Fruit fly (Drosophila melanogaster) whole organism, embryonic: ENCODE measurements around the gene CG15506.

Experiments
- Antp ChIP-seq: fragments of 200-800 bp; sonication (Bioruptor generic); optimal IDR thresholded peaks from 3 replicates; lab custom pipeline; 2016; ENCODE audit warnings: missing biosample characterization, missing genetic modification characterization
- Bteb2 ChIP-seq: fragments of 200-800 bp; sonication (Bioruptor generic); optimal IDR thresholded peaks from 2 replicates; lab custom pipeline; 2016; ENCODE audit warnings: missing biosample characterization, missing genetic modification characterization
- CG1024 ChIP-seq: fragments of 200-800 bp; sonication (Bioruptor generic); IDR thresholded peaks from 2 replicates; pipeline ENCODE4 v1.3.6; 2022; ENCODE audit warnings: missing biosample characterization, missing genetic modification characterization
- CG10543 ChIP-seq: fragments of 200-800 bp; sonication (Bioruptor generic); optimal IDR thresholded peaks from 3 replicates; lab custom pipeline; 2017; ENCODE audit warnings: missing biosample characterization, mild to moderate bottlenecking, missing genetic modification characterization, moderate library complexity
- CG11504 ChIP-seq: fragments of 200-800 bp; sonication (Bioruptor generic); optimal IDR thresholded peaks from 3 replicates; lab custom pipeline; 2019; ENCODE audit warnings: missing biosample characterization, mild to moderate bottlenecking, missing genetic modification characterization, moderate library complexity
- CG13287 ChIP-seq: fragments of 200-800 bp; sonication (Bioruptor generic); IDR thresholded peaks from 2 replicates; pipeline ENCODE4 v1.3.6; 2022; ENCODE audit warnings: missing biosample characterization, missing genetic modification characterization; ENCODE audit not compliant: partially characterized antibody
- CG13624 ChIP-seq: fragments of 200-800 bp; sonication (Bioruptor generic); optimal IDR thresholded peaks from 2 replicates; lab custom pipeline; 2016; ENCODE audit warnings: missing biosample characterization, missing genetic modification characterization
- CG14050 ChIP-seq: fragments of 200-800 bp; sonication (Bioruptor generic); IDR thresholded peaks from 3 replicates; pipeline ENCODE4 v1.3.6; 2022; ENCODE audit warnings: missing biosample characterization, missing genetic modification characterization
- CG1603 ChIP-seq: fragments of 200-800 bp; sonication (Bioruptor generic); optimal IDR thresholded peaks from 2 replicates; lab custom pipeline; 2019; ENCODE audit warnings: missing biosample characterization, mild to moderate bottlenecking, missing genetic modification characterization, moderate library complexity
- CG17612 ChIP-seq: fragments of 200-800 bp; sonication (Bioruptor generic); IDR thresholded peaks from 2 replicates; pipeline ENCODE4 v1.3.6; 2022; ENCODE audit warnings: missing biosample characterization, missing genetic modification characterization
- CG34224 ChIP-seq: fragments of 200-800 bp; sonication (Bioruptor generic); IDR thresholded peaks from 3 replicates; pipeline ENCODE4 v1.3.6; 2022; ENCODE audit warnings: missing biosample characterization, missing genetic modification characterization; ENCODE audit not compliant: partially characterized antibody
- CG5245 ChIP-seq: fragments of 200-800 bp; sonication (Bioruptor generic); optimal IDR thresholded peaks from 3 replicates; lab custom pipeline; 2016; ENCODE audit warnings: missing biosample characterization, missing genetic modification characterization
- CG8924 ChIP-seq: fragments of 200-800 bp; optimal IDR thresholded peaks from 3 replicates; lab custom pipeline; 2019; ENCODE audit warnings: missing biosample characterization, mild to moderate bottlenecking, missing genetic modification characterization, moderate library complexity
- CG9215 ChIP-seq: fragments of 200-800 bp; sonication (Bioruptor generic); IDR thresholded peaks from 2 replicates; pipeline ENCODE4 v1.3.6; 2022; ENCODE audit warnings: missing biosample characterization, missing genetic modification characterization
- D19B ChIP-seq: fragments of 200-800 bp; sonication (Bioruptor generic); optimal IDR thresholded peaks from 2 replicates; lab custom pipeline; 2017; ENCODE audit warnings: missing biosample characterization, mild to moderate bottlenecking, missing genetic modification characterization
- Doc3 ChIP-seq: fragments of 200-800 bp; sonication (Bioruptor generic); IDR thresholded peaks from 3 replicates; pipeline ENCODE4 v1.3.6; 2022; ENCODE audit warnings: missing biosample characterization, missing genetic modification characterization; ENCODE audit not compliant: partially characterized antibody
- Dp ChIP-seq: fragments of 200-800 bp; sonication (Bioruptor generic); optimal IDR thresholded peaks from 2 replicates; lab custom pipeline; 2018; ENCODE audit warnings: missing biosample characterization, mild to moderate bottlenecking, missing genetic modification characterization, moderate library complexity
- Dref ChIP-seq: fragments of 200-800 bp; sonication (Bioruptor generic); IDR thresholded peaks from 2 replicates; pipeline ENCODE4 v1.3.6; 2022; ENCODE audit warnings: missing biosample characterization, missing genetic modification characterization
- E2f2 ChIP-seq: fragments of 200-800 bp; sonication (Bioruptor generic); IDR thresholded peaks from 2 replicates; pipeline ENCODE4 v1.3.6; 2022; ENCODE audit warnings: missing biosample characterization, missing genetic modification characterization
- Eip74EF ChIP-seq, 2 experiments: fragments of 200-800 bp in 1 of 2; fragments of >200 bp in 1 of 2; sonication (Bioruptor generic) in 1 of 2; optimal IDR thresholded peaks; 2 replicates each; lab custom pipeline; 2017 to 2019; ENCODE audit warnings: missing biosample characterization in 2 of 2, missing genetic modification characterization in 2 of 2, mild to moderate bottlenecking in 1 of 2, moderate library complexity in 1 of 2
- Ets97D ChIP-seq: fragments of 200-800 bp; sonication (Bioruptor generic); optimal IDR thresholded peaks from 3 replicates; lab custom pipeline; 2016; ENCODE audit warnings: missing biosample characterization, missing genetic modification characterization
- HmgZ ChIP-seq: fragments of 200-800 bp; sonication (Bioruptor generic); optimal IDR thresholded peaks from 2 replicates; lab custom pipeline; 2018; ENCODE audit warnings: missing biosample characterization, mild to moderate bottlenecking, missing genetic modification characterization
- Hr3 ChIP-seq: fragments of 200-800 bp; sonication (Bioruptor generic); optimal IDR thresholded peaks from 3 replicates; lab custom pipeline; 2016; ENCODE audit warnings: missing biosample characterization, missing genetic modification characterization
- Med ChIP-seq: fragments of 200-800 bp; sonication (Bioruptor generic); peaks from one replicate; lab custom pipeline; 2016; ENCODE audit warnings: missing biosample characterization, missing genetic modification characterization, mild to moderate bottlenecking, inconsistent platforms, moderate library complexity
- Myb ChIP-seq: fragments of 200-800 bp; sonication (Bioruptor generic); optimal IDR thresholded peaks from 2 replicates; lab custom pipeline; 2016; ENCODE audit warnings: missing biosample characterization, missing genetic modification characterization
- Opbp ChIP-seq: fragments of 200-800 bp; sonication (Bioruptor generic); IDR thresholded peaks from 3 replicates; pipeline ENCODE4 v1.3.6; 2022; ENCODE audit warnings: missing biosample characterization, missing genetic modification characterization; ENCODE audit not compliant: partially characterized antibody
- Pdp1 ChIP-seq, 2 experiments: fragments of 200-800 bp; sonication (Bioruptor generic); optimal IDR thresholded peaks; 3 replicates each; lab custom pipeline; 2016; ENCODE audit warnings: missing biosample characterization in 2 of 2, missing genetic modification characterization in 2 of 2, mild to moderate bottlenecking in 1 of 2, moderate library complexity in 1 of 2
- Rfx ChIP-seq: fragments of 200-800 bp; sonication (Bioruptor generic); IDR thresholded peaks from 2 replicates; pipeline ENCODE4 v1.3.6; 2022; ENCODE audit warnings: missing biosample characterization, missing genetic modification characterization
- Scr ChIP-seq: fragments of 200-800 bp; sonication (Bioruptor generic); IDR thresholded peaks from 2 replicates; pipeline ENCODE4 v1.3.6; 2022; ENCODE audit warnings: missing biosample characterization, missing genetic modification characterization; ENCODE audit not compliant: partially characterized antibody
- Sin3A ChIP-seq: fragments of >200 bp; optimal IDR thresholded peaks from 2 replicates; lab custom pipeline; 2018
- Sry-δ ChIP-seq: fragments of 200-800 bp; sonication (Bioruptor generic); optimal IDR thresholded peaks from 2 replicates; lab custom pipeline; 2016; ENCODE audit warnings: missing biosample characterization, missing genetic modification characterization
- YL-1 ChIP-seq: fragments of 200-800 bp; sonication (Bioruptor generic); optimal IDR thresholded peaks from 3 replicates; lab custom pipeline; 2017; ENCODE audit warnings: missing biosample characterization, mild to moderate bottlenecking, missing genetic modification characterization
- ash1 ChIP-seq: fragments of 200-800 bp; sonication (Bioruptor generic); optimal IDR thresholded peaks from 2 replicates; lab custom pipeline; 2018; ENCODE audit warnings: missing biosample characterization, mild to moderate bottlenecking, missing genetic modification characterization
- bbx ChIP-seq: fragments of 200-800 bp; sonication (Bioruptor generic); IDR thresholded peaks from 2 replicates; pipeline ENCODE4 v1.3.6; 2022; ENCODE audit warnings: missing biosample characterization, missing genetic modification characterization; ENCODE audit not compliant: partially characterized antibody
- gcm2 ChIP-seq: fragments of 200-800 bp; sonication (Bioruptor generic); optimal IDR thresholded peaks from 2 replicates; lab custom pipeline; 2016; ENCODE audit warnings: missing biosample characterization, missing genetic modification characterization
- hb ChIP-seq: fragments of 200-800 bp; sonication (Bioruptor generic); IDR thresholded peaks from 3 replicates; pipeline ENCODE4 v1.3.6; 2022; ENCODE audit warnings: missing biosample characterization, missing genetic modification characterization; ENCODE audit not compliant: partially characterized antibody
- ind ChIP-seq: fragments of 200-800 bp; sonication (Bioruptor generic); optimal IDR thresholded peaks from 3 replicates; lab custom pipeline; 2016; ENCODE audit warnings: missing biosample characterization, missing genetic modification characterization
- kah ChIP-seq: fragments of 200-800 bp; sonication (Bioruptor generic); optimal IDR thresholded peaks from 2 replicates; lab custom pipeline; 2018; ENCODE audit warnings: missing biosample characterization, mild to moderate bottlenecking, missing genetic modification characterization
- klu ChIP-seq: fragments of 200-800 bp; sonication (Bioruptor generic); IDR thresholded peaks from 2 replicates; pipeline ENCODE4 v1.3.6; 2022; ENCODE audit warnings: missing biosample characterization, missing genetic modification characterization
- nau ChIP-seq: fragments of 200-800 bp; sonication (Bioruptor generic); optimal IDR thresholded peaks from 3 replicates; lab custom pipeline; 2017; ENCODE audit warnings: missing biosample characterization, mild to moderate bottlenecking, missing genetic modification characterization, missing genetic modification reagents
- odd ChIP-seq: fragments of 200-800 bp; sonication (Bioruptor generic); optimal IDR thresholded peaks from 2 replicates; lab custom pipeline; 2017; ENCODE audit warnings: missing biosample characterization, mild to moderate bottlenecking, missing genetic modification characterization
- phol ChIP-seq: fragments of 200-800 bp; sonication (Bioruptor generic); optimal IDR thresholded peaks from 3 replicates; lab custom pipeline; 2018; ENCODE audit warnings: missing biosample characterization, mild to moderate bottlenecking, missing genetic modification characterization, moderate library complexity
- sens ChIP-seq: fragments of 200-800 bp; sonication (Bioruptor generic); peaks from one replicate; lab custom pipeline; 2016; ENCODE audit warnings: missing biosample characterization, missing genetic modification characterization
- tna ChIP-seq: fragments of 200-800 bp; sonication (Bioruptor generic); IDR thresholded peaks from 2 replicates; pipeline ENCODE4 v1.3.6; 2022; ENCODE audit warnings: missing biosample characterization, missing genetic modification characterization; ENCODE audit not compliant: partially characterized antibody
- unc-4 ChIP-seq: fragments of 200-800 bp; sonication (Bioruptor generic); IDR thresholded peaks from 2 replicates; pipeline ENCODE4 v1.3.6; 2022; ENCODE audit warnings: missing biosample characterization, missing genetic modification characterization; ENCODE audit not compliant: partially characterized antibody
- vnd ChIP-seq: fragments of 200-800 bp; sonication (Bioruptor generic); IDR thresholded peaks from 3 replicates; pipeline ENCODE4 v1.3.6; 2022; ENCODE audit warnings: missing biosample characterization, missing genetic modification characterization; ENCODE audit not compliant: partially characterized antibody
- yki ChIP-seq: fragments of >200 bp; optimal IDR thresholded peaks from 3 replicates; lab custom pipeline; 2018
- zen ChIP-seq: fragments of 200-800 bp; sonication (Bioruptor generic); optimal IDR thresholded peaks from 3 replicates; lab custom pipeline; 2018; ENCODE audit warnings: missing biosample characterization, mild to moderate bottlenecking, missing genetic modification characterization, moderate library complexity
- zen2 ChIP-seq: fragments of 200-800 bp; sonication (Bioruptor generic); IDR thresholded peaks from 3 replicates; pipeline ENCODE4 v1.3.6; 2022; ENCODE audit warnings: missing biosample characterization, missing genetic modification characterization; ENCODE audit not compliant: partially characterized antibody

CG15506 gene

dm6 chr3R:29724745-29725144 lies 6.3 kb downstream of the CG15506 start, which contains the start of the genes Naa40 and CG18731 (continued):
- TF ChIP-seq ash1 (GFP tag; lab: Kevin White, UChicago) (no peak), Dp (peak; percentile 75), phol (tag; lab: Kevin White, UChicago) (peak; percentile 18), CG1603 (tag; lab: Kevin White, UChicago) (peak; percentile 44), Opbp (peak; percentile 81; the same call in 2 of the 3 replicates), YL-1 (GFP tag; lab: Kevin White, UChicago) (peak; percentile 6), bbx (GFP tag; lab: Robert Waterston, UW) (peak; percentile 71), CG1024 (GFP tag; lab: Robert Waterston, UW) (no peak), CG13624 (GFP tag; lab: Kevin White, UChicago) (peak; percentile 3), Bteb2 (GFP tag; lab: Kevin White, UChicago) (no peak), unc-4 (GFP tag; lab: Robert Waterston, UW) (peak; percentile 78), Med (GFP tag; lab: Kevin White, UChicago) (peak; percentile 61), CG13287 (GFP tag; lab: Robert Waterston, UW) (peak; percentile 79), Dref (GFP tag; lab: Robert Waterston, UW) (peak; percentile 71), D19B (GFP tag; lab: Kevin White, UChicago) (no peak), sens (GFP tag; lab: Kevin White, UChicago) (peak; percentile 60), Sin3A (lab: Kevin White, UChicago) (peak; percentile 17), Sry-δ (peak; percentile 88), Scr (GFP tag; lab: Robert Waterston, UW) (peak; percentile 71), CG11504 (no peak), CG9215 (no peak)

dm6 chr3R:29725577-29726240 lies 7.2 kb downstream of the CG15506 start, which contains the start of gene Kul:
Gene Kul, plus strand, starts transcription at chr3R:29725830.
- TF ChIP-seq yki (no peak), zen (tag; lab: Kevin White, UChicago) (no peak), klu (GFP tag; lab: Robert Waterston, UW) (no peak), odd (GFP tag; lab: Kevin White, UChicago) (no peak), CG14050 (no peak), Rfx (GFP tag; lab: Robert Waterston, UW) (peak; percentile 67), Doc3 (no peak), Eip74EF (GFP tag; optimal IDR thresholded peaks at IDR 0.05; lab: Kevin White, UChicago) (no peak), Pdp1 (GFP tag; optimal IDR thresholded peaks at IDR 0.05; lab: Kevin White, UChicago) (no peak), ind (GFP tag; lab: Kevin White, UChicago) (no peak), kah (GFP tag; lab: Kevin White, UChicago) (no peak), ash1 (GFP tag; lab: Kevin White, UChicago) (no peak), HmgZ (peak; percentile 48), CG17612 (no peak), vnd (GFP tag; lab: Robert Waterston, UW) (0 out of 3 replicates have a peak, but pooled peaks have one; percentile 13), Antp (no peak), hb (no peak), Ets97D (GFP tag; lab: Kevin White, UChicago) (peak; percentile 54), Sin3A (lab: Kevin White, UChicago) (peak; percentile 52), CG8924 (no peak), CG10543 (GFP tag; lab: Kevin White, UChicago) (no peak), CG34224 (peak; percentile 47; the same call in 1 of the 3 replicates), tna (GFP tag; lab: Robert Waterston, UW) (no peak), nau (GFP tag; lab: Kevin White, UChicago) (no peak), CG5245 (no peak), Myb (GFP tag; lab: Kevin White, UChicago) (peak; percentile 88), E2f2 (GFP tag; lab: Robert Waterston, UW) (peak; percentile 31), zen2 (no peak), Hr3 (GFP tag; lab: Kevin White, UChicago) (no peak), gcm2 (GFP tag; lab: Kevin White, UChicago) (peak; percentile 9)
